Worm (Caenorhabditis elegans): Measurements from ENCODE around the gene ints-7.
A peak's percentile ranks its signal among the peaks of the same experiment; 100 is the strongest.

ce11 chrII:11547254-11547687 lies 35.4 kb upstream of the ints-7 start, which contains the start of gene F54D5.7:
- TF ChIP-seq nhr-237 (tag; optimal IDR thresholded peaks at IDR 0.05): no peak
- no peak for TF ChIP-seq cnd-1 (tag; optimal IDR thresholded peaks at IDR 0.05)
- TF ChIP-seq blmp-1 (tag; optimal IDR thresholded peaks at IDR 0.05): no peak
- no peak for TF ChIP-seq ztf-11 (tag; optimal IDR thresholded peaks at IDR 0.05)
- no peak for TF ChIP-seq pha-4 (tag; optimal IDR thresholded peaks at IDR 0.05)
- TF ChIP-seq mls-2 (tag; optimal IDR thresholded peaks at IDR 0.05): no peak
- no peak for TF ChIP-seq ham-2 (GFP tag; optimal IDR thresholded peaks at IDR 0.05)
- TF ChIP-seq nhr-12 (tag; optimal IDR thresholded peaks at IDR 0.05): peak; percentile 3
